Fruit fly (Drosophila melanogaster) S2 (cell line): Measurements from ENCODE around the gene Syx7.

ENCODE experiments used
- CG8478 ChIP-seq: fragments of >200 bp; optimal IDR thresholded peaks from 2 replicates; lab custom pipeline; 2018
- CTCF ChIP-seq, 2 experiments: fragments of >200 bp; optimal IDR thresholded peaks; 2 replicates each; lab custom pipeline; 2018

dm6 chr3L:21492723-21493316 lies 47.2 kb downstream of the Syx7 start, which contains the start of the genes CG7202 and CG7519:
- TF ChIP-seq CG8478 (lab: Kevin White, UChicago) (no peak), CTCF (optimal IDR thresholded peaks at IDR 0.05; lab: Kevin White, UChicago) (no peak)
